Fruit fly (Drosophila melanogaster) whole organism, wandering third instar larva: Measurements from ENCODE around the gene CG8086.
A peak's percentile ranks its signal among the peaks of the same experiment; 100 is the strongest.

Experiments used
- CG32264 ChIP-seq: fragments of 200-800 bp; sonication (Bioruptor generic); optimal IDR thresholded peaks from 2 replicates; lab custom pipeline; 2016; ENCODE audit warnings: missing biosample characterization, missing genetic modification characterization
- CG9705 ChIP-seq: fragments of 200-800 bp; sonication (Bioruptor generic); optimal IDR thresholded peaks from 2 replicates; lab custom pipeline; 2018; ENCODE audit warnings: missing biosample characterization, mild to moderate bottlenecking, missing genetic modification characterization
- Dfd ChIP-seq: fragments of >200 bp; optimal IDR thresholded peaks from 2 replicates; lab custom pipeline; 2017; ENCODE audit warnings: missing biosample characterization, missing genetic modification characterization
- Hnf4 ChIP-seq: fragments of 200-800 bp; sonication (Bioruptor generic); optimal IDR thresholded peaks from 2 replicates; lab custom pipeline; 2016; ENCODE audit warnings: missing biosample characterization, mild to moderate bottlenecking, missing genetic modification characterization
- Mio ChIP-seq: sonication (Bioruptor generic); optimal IDR thresholded peaks from 2 replicates; lab custom pipeline; 2016; ENCODE audit warnings: missing biosample characterization, missing genetic modification characterization
- OdsH ChIP-seq: fragments of 200-800 bp; sonication (Bioruptor generic); optimal IDR thresholded peaks from 2 replicates; lab custom pipeline; 2016; ENCODE audit warnings: missing biosample characterization, mild to moderate bottlenecking, missing genetic modification characterization
- Vsx2 ChIP-seq: fragments of 200-300, 225-300 bp; sonication (Bioruptor generic); optimal IDR thresholded peaks from 2 replicates; lab custom pipeline; 2018; ENCODE audit warnings: missing biosample characterization, missing genetic modification characterization; ENCODE audit not compliant: partially characterized antibody
- br ChIP-seq: fragments of 200-800 bp; sonication (Bioruptor generic); optimal IDR thresholded peaks from 2 replicates; lab custom pipeline; 2016; ENCODE audit warnings: missing biosample characterization, missing genetic modification characterization
- h ChIP-seq: fragments of 200-800 bp; sonication (Bioruptor generic); optimal IDR thresholded peaks from 3 replicates; lab custom pipeline; 2016; ENCODE audit warnings: missing biosample characterization, mild to moderate bottlenecking, missing genetic modification characterization
- usp ChIP-seq: fragments of >200 bp; optimal IDR thresholded peaks from 2 replicates; lab custom pipeline; 2017; ENCODE audit warnings: missing biosample characterization, missing genetic modification characterization

- TF ChIP-seq Hnf4 (GFP tag; lab: Kevin White, UChicago) = peak; percentile 60
- TF ChIP-seq CG9705 (GFP tag; lab: Kevin White, UChicago) = no peak
- TF ChIP-seq h = no peak
- no peak for TF ChIP-seq br (GFP tag; lab: Kevin White, UChicago)
- TF ChIP-seq OdsH (GFP tag; lab: Kevin White, UChicago) = no peak
- TF ChIP-seq Dfd (GFP tag; lab: Kevin White, UChicago) = no peak
- no peak for TF ChIP-seq Mio
- TF ChIP-seq CG32264 (GFP tag; lab: Kevin White, UChicago) = no peak
- TF ChIP-seq Vsx2 (GFP tag; lab: Kevin White, UChicago) = no peak
- TF ChIP-seq usp = no peak
These were observed 52.9 kb downstream of the CG8086 start for dm6 chr2L:8204366-8204765.
